Worm (Caenorhabditis elegans) whole organism, dauer: Measurements from ENCODE around the gene Y116F11B.14.
"Not testable (repeated sequence)": the region's sequence is repeated elsewhere in the genome, so short reads cannot be mapped to it uniquely, and the experiment has no call there.

ENCODE experiments used
- unc-62 ChIP-seq: sonication (generic microtip); optimal IDR thresholded peaks from 2 replicates; lab custom pipeline; 2017; ENCODE audit warnings: missing biosample characterization, missing genetic modification reagents, missing genetic modification characterization

Gene Y116F11B.14

ce11 chrV:19922613-19923012, 23.3 kb downstream of the Y116F11B.14 start, which contains the start of gene Y60A3A.16:
Y60A3A.16 (minus strand) TSS chrV:19922713.
- no peak for TF ChIP-seq unc-62 (GFP tag; lab: Kevin White, UChicago)

ce11 chrV:19923924-19924323, 24.7 kb downstream of the Y116F11B.14 start, which contains the start of gene skr-4:
skr-4 (plus strand) TSS chrV:19924224.
- TF ChIP-seq unc-62 (GFP tag; lab: Kevin White, UChicago) = no peak

- no peak for TF ChIP-seq unc-62 (GFP tag; lab: Kevin White, UChicago)
Measured at ce11 chrV:19934223-19934622, 35.0 kb downstream of the Y116F11B.14 start, which contains the start of gene algn-7. algn-7 (minus strand) TSS chrV:19934323.

- no peak for TF ChIP-seq unc-62 (GFP tag; lab: Kevin White, UChicago)
Measured at ce11 chrV:19936945-19937344, 37.7 kb downstream of the Y116F11B.14 start.

- TF ChIP-seq unc-62 (GFP tag; lab: Kevin White, UChicago) = no peak
Measured at ce11 chrV:19946529-19946928, 47.3 kb downstream of the Y116F11B.14 start, which contains the start of gene dhs-24. dhs-24 (minus strand) TSS chrV:19946629.

ce11 chrV:19948993-19949392, 49.7 kb downstream of the Y116F11B.14 start, which contains the start of gene tmed-4:
tmed-4 (minus strand) TSS chrV:19949093.
- not testable (repeated sequence) for TF ChIP-seq unc-62 (GFP tag; lab: Kevin White, UChicago)

- TF ChIP-seq unc-62 (GFP tag; lab: Kevin White, UChicago) = not testable (repeated sequence)
Measured at ce11 chrV:19949721-19950120, 50.5 kb downstream of the Y116F11B.14 start, which contains the start of gene Y60A3A.8. Y60A3A.8 (plus strand) TSS chrV:19949978.
